ENCODE assay signal across 1 fruit fly cellular context in the genomic region with DNA sequence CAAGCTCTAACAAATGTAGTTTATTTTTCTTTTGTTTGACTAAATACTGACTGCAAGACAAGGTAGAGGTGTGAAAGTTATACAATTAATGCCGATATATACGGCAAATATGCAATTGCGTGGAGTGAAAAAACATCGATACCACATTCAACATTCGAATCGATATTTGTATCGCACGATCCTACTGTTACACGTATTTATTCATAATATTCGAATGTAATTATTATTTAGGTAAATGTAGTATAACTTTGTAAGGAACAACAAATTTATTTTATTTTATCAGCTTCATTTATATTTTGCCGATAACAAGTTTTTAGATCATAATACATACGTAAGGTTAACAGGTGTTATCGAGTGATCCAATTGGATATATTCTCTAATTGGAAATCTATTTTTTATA.
A peak's percentile ranks its signal among the peaks of the same experiment; 100 is the strongest.
TF ChIP-seq lines count a peak whose summit lies in the region.

A gene (minus strand): TSS at position 98 of the 400 bp plus-strand sequence.

TF ChIP-seq in whole organism, embryonic, 481 proteins besides CTCF, POLR2A, EP300 and RAD21 (continued from another document):
- TF ChIP-seq Scr (GFP tag; IDR thresholded peaks at IDR 0.05; lab: Robert Waterston, UW; ENCODE audit: partially characterized antibody) (peak; percentile 97), CG2712 (tag; optimal IDR thresholded peaks at IDR 0.05; lab: Kevin White, UChicago) (peak; percentile 4), Hsf (GFP tag; optimal IDR thresholded peaks at IDR 0.05; lab: Kevin White, UChicago) (no peak), CG12659 (GFP tag; optimal IDR thresholded peaks at IDR 0.05; lab: Kevin White, UChicago) (peak; percentile 3), CG8924 (tag; optimal IDR thresholded peaks at IDR 0.05; lab: Kevin White, UChicago) (peak; percentile 29)
